Worm (Caenorhabditis elegans) whole organism, L4 larva: ENCODE results near the gene ifa-1.
A peak's percentile ranks its signal among the peaks of the same experiment; 100 is the strongest.

ENCODE experiments used
- D1046.2 ChIP-seq: fragments of 200-800 bp; sonication (Bioruptor generic); IDR thresholded peaks from 2 replicates; pipeline ENCODE4 v1.3.6; 2022; ENCODE audit warnings: missing genetic modification characterization, missing compliant biosample characterization
- F10B5.3 ChIP-seq: sonication (generic microtip); optimal IDR thresholded peaks from 2 replicates; lab custom pipeline; 2016; ENCODE audit warnings: mild to moderate bottlenecking, missing genetic modification characterization, missing compliant biosample characterization
- F37D6.2 ChIP-seq: sonication (generic microtip); optimal IDR thresholded peaks from 2 replicates; lab custom pipeline; 2016; ENCODE audit warnings: mild to moderate bottlenecking, missing genetic modification characterization, missing compliant biosample characterization
- F44E2.7 ChIP-seq: fragments of 200-800 bp; sonication (Bioruptor generic); IDR thresholded peaks from 2 replicates; pipeline ENCODE4 v2.1.2; 2022; ENCODE audit warnings: missing genetic modification characterization, missing compliant biosample characterization
- F49E8.2 ChIP-seq: sonication (generic microtip); optimal IDR thresholded peaks from 2 replicates; lab custom pipeline; 2016; ENCODE audit warnings: missing compliant biosample characterization, mild to moderate bottlenecking, missing genetic modification characterization, borderline replicate concordance
- R02D3.7 ChIP-seq: fragments of 150-350 bp; sonication (generic microtip); optimal IDR thresholded peaks from 3 replicates; lab custom pipeline; 2014; ENCODE audit warnings: missing biosample characterization, missing genetic modification characterization
- T20F7.1 ChIP-seq: fragments of 200-800 bp; sonication (Bioruptor generic); optimal IDR thresholded peaks from 2 replicates; lab custom pipeline; 2018; ENCODE audit warnings: mild to moderate bottlenecking, missing genetic modification characterization, missing compliant biosample characterization
- Y48G9A.11 ChIP-seq: fragments of 200-800 bp; sonication (Bioruptor generic); IDR thresholded peaks from 2 replicates; pipeline ENCODE4 v1.3.6; 2022; ENCODE audit warnings: missing genetic modification reagents, missing genetic modification characterization, missing compliant biosample characterization
- Y5F2A.4 ChIP-seq: fragments of 200-800 bp; sonication (Bioruptor generic); optimal IDR thresholded peaks from 2 replicates; lab custom pipeline; 2018; ENCODE audit warnings: mild to moderate bottlenecking, missing genetic modification characterization, missing compliant biosample characterization
- ZK337.2 ChIP-seq: fragments of 200-800 bp; sonication (Bioruptor generic); IDR thresholded peaks from 2 replicates; pipeline ENCODE4 v1.3.6; 2022; ENCODE audit warnings: missing genetic modification reagents, missing genetic modification characterization, missing compliant biosample characterization
- aha-1 ChIP-seq: fragments of 150-350 bp; peaks from one replicate; lab custom pipeline; 2014; ENCODE audit warnings: missing biosample characterization, missing genetic modification characterization
- ama-1 ChIP-seq: fragments of 150-350 bp; optimal IDR thresholded peaks from 2 replicates; lab custom pipeline; 2014; ENCODE audit warnings: inconsistent platforms, mixed read lengths
- arid-1 ChIP-seq: fragments of 200-800 bp; sonication (Bioruptor generic); conservative IDR thresholded peaks from 2 replicates; pipeline ENCODE4 v1.3.6; 2022; ENCODE audit warnings: missing genetic modification reagents, missing genetic modification characterization, missing compliant biosample characterization
- attf-4 ChIP-seq: sonication (generic microtip); optimal IDR thresholded peaks from 3 replicates; lab custom pipeline; 2017; ENCODE audit warnings: missing biosample characterization, missing genetic modification characterization
- ceh-20 ChIP-seq: fragments of 200-800 bp; sonication (Bioruptor generic); IDR thresholded peaks from 2 replicates; pipeline ENCODE4 v1.3.6; 2022; ENCODE audit warnings: missing genetic modification reagents, missing genetic modification characterization, missing compliant biosample characterization
- ceh-28 ChIP-seq: fragments of 150-350 bp; optimal IDR thresholded peaks from 2 replicates; lab custom pipeline; 2014; ENCODE audit warnings: missing biosample characterization, missing genetic modification reagents, missing genetic modification characterization
- ceh-62 ChIP-seq: sonication (generic microtip); optimal IDR thresholded peaks from 2 replicates; lab custom pipeline; 2017; ENCODE audit warnings: missing biosample characterization, missing genetic modification characterization
- cey-2 ChIP-seq: sonication (generic microtip); optimal IDR thresholded peaks from 3 replicates; lab custom pipeline; 2017; ENCODE audit warnings: missing genetic modification characterization, mild to moderate bottlenecking, missing compliant biosample characterization, antibody characterized with exemption, borderline replicate concordance; ENCODE audit not compliant: insufficient read depth
- ctbp-1 ChIP-seq: fragments of 200-800 bp; sonication (Bioruptor generic); IDR thresholded peaks from 2 replicates; pipeline ENCODE4 v1.3.6; 2022; ENCODE audit warnings: missing genetic modification reagents, missing genetic modification characterization, missing compliant biosample characterization
- daf-12 ChIP-seq: fragments of 150-350 bp; optimal IDR thresholded peaks from 2 replicates; lab custom pipeline; 2014; ENCODE audit warnings: missing biosample characterization, missing genetic modification reagents, missing genetic modification characterization
- daf-19 ChIP-seq: fragments of 200-800 bp; sonication (Bioruptor generic); conservative IDR thresholded peaks from 2 replicates; pipeline ENCODE4 v1.3.6; 2022; ENCODE audit warnings: missing genetic modification characterization, missing compliant biosample characterization
- daf-8 ChIP-seq: fragments of 200-800 bp; sonication (Bioruptor generic); IDR thresholded peaks from 2 replicates; pipeline ENCODE4 v1.3.6; 2022; ENCODE audit warnings: missing genetic modification characterization, missing compliant biosample characterization
- dmd-6 ChIP-seq: fragments of 200-800 bp; sonication (Bioruptor generic); IDR thresholded peaks from 2 replicates; pipeline ENCODE4 v1.3.6; 2022; ENCODE audit warnings: missing genetic modification reagents, missing genetic modification characterization, missing compliant biosample characterization
- dpl-1 ChIP-seq: fragments of 150-350 bp; optimal IDR thresholded peaks from 2 replicates; lab custom pipeline; 2014; ENCODE audit warnings: missing biosample characterization, missing genetic modification reagents, missing genetic modification characterization
- duxl-1 ChIP-seq: sonication (generic microtip); optimal IDR thresholded peaks from 2 replicates; lab custom pipeline; 2016; ENCODE audit warnings: mild to moderate bottlenecking, missing genetic modification characterization, moderate library complexity, missing compliant biosample characterization; ENCODE audit not compliant: poor library complexity
- dve-1 ChIP-seq: sonication (generic microtip); optimal IDR thresholded peaks from 2 replicates; lab custom pipeline; 2017; ENCODE audit warnings: antibody characterized with exemption, mild to moderate bottlenecking, missing genetic modification characterization, missing compliant biosample characterization; ENCODE audit not compliant: insufficient read depth
- egl-43 ChIP-seq: fragments of 200-800 bp; sonication (Bioruptor generic); IDR thresholded peaks from 2 replicates; pipeline ENCODE4 v1.3.6; 2022; ENCODE audit warnings: missing genetic modification reagents, missing genetic modification characterization, missing compliant biosample characterization
- gei-8 ChIP-seq: fragments of 200-800 bp; sonication (Bioruptor generic); optimal IDR thresholded peaks from 2 replicates; lab custom pipeline; 2018; ENCODE audit warnings: mild to moderate bottlenecking, missing genetic modification characterization, missing compliant biosample characterization
- hlh-30 ChIP-seq: sonication (generic microtip); optimal IDR thresholded peaks from 2 replicates; lab custom pipeline; 2017; ENCODE audit warnings: antibody characterized with exemption, mild to moderate bottlenecking, missing genetic modification characterization, missing compliant biosample characterization; ENCODE audit not compliant: insufficient read depth
- lim-7 ChIP-seq: fragments of 200-800 bp; sonication (Bioruptor generic); IDR thresholded peaks from 2 replicates; pipeline ENCODE4 v1.3.6; 2022; ENCODE audit warnings: missing genetic modification characterization, missing compliant biosample characterization
- lin-29 ChIP-seq: fragments of 200-800 bp; sonication (Bioruptor generic); IDR thresholded peaks from 2 replicates; pipeline ENCODE4 v1.3.6; 2022; ENCODE audit warnings: missing genetic modification reagents, missing genetic modification characterization, missing compliant biosample characterization
- lin-38 ChIP-seq: fragments of 200-800 bp; sonication (Bioruptor generic); IDR thresholded peaks from 2 replicates; pipeline ENCODE4 v1.3.6; 2022; ENCODE audit warnings: missing genetic modification reagents, missing genetic modification characterization, missing compliant biosample characterization
- lin-39 ChIP-seq: fragments of 150-350 bp; optimal IDR thresholded peaks from 2 replicates; lab custom pipeline; 2014; ENCODE audit warnings: missing biosample characterization, missing genetic modification reagents, missing genetic modification characterization
- lsy-2 ChIP-seq, 2 experiments: fragments of 150-350 bp in 1 of 2; sonication (generic microtip) in 1 of 2; optimal IDR thresholded peaks; 2 replicates each; lab custom pipeline; 2014 to 2017; ENCODE audit warnings: missing biosample characterization in 2 of 2, missing genetic modification characterization in 2 of 2
- madf-5 ChIP-seq, 2 experiments: fragments of 200-800 bp; sonication (Bioruptor generic); IDR thresholded peaks; 2 replicates each; pipeline ENCODE4 v1.3.6; 2022; ENCODE audit warnings: missing compliant biosample characterization in 2 of 2, missing genetic modification characterization in 2 of 2
- madf-9 ChIP-seq: fragments of 200-800 bp; sonication (Bioruptor generic); conservative IDR thresholded peaks from 2 replicates; pipeline ENCODE4 v1.3.6; 2022; ENCODE audit warnings: missing genetic modification reagents, missing genetic modification characterization, missing compliant biosample characterization
- nhr-11 ChIP-seq: fragments of 150-350 bp; optimal IDR thresholded peaks from 2 replicates; lab custom pipeline; 2014; ENCODE audit warnings: missing biosample characterization, missing genetic modification characterization
- nhr-111 ChIP-seq: fragments of 200-800 bp; sonication (Bioruptor generic); optimal IDR thresholded peaks from 2 replicates; lab custom pipeline; 2018; ENCODE audit warnings: mild to moderate bottlenecking, missing genetic modification characterization, missing compliant biosample characterization
- nhr-41 ChIP-seq: fragments of 200-800 bp; sonication (Bioruptor generic); IDR thresholded peaks from 2 replicates; pipeline ENCODE4 v1.3.6; 2022; ENCODE audit warnings: missing genetic modification reagents, missing genetic modification characterization, missing compliant biosample characterization
- nhr-6 ChIP-seq: fragments of 150-350 bp; optimal IDR thresholded peaks from 2 replicates; lab custom pipeline; 2014; ENCODE audit warnings: missing biosample characterization, missing genetic modification characterization
- nhr-76 ChIP-seq: fragments of 150-350 bp; optimal IDR thresholded peaks from 2 replicates; lab custom pipeline; 2014; ENCODE audit warnings: missing biosample characterization, missing genetic modification characterization
- pha-4 ChIP-seq, 2 experiments: fragments of 150-350 bp in 1 of 2; fragments of 200-800 bp in 1 of 2; sonication (Bioruptor generic) in 1 of 2; IDR thresholded peaks in 1 of 2; optimal IDR thresholded peaks in 1 of 2; 2 replicates each; pipeline versions ENCODE4 v1.3.6 to Lab custom; 2014 to 2022; ENCODE audit warnings: missing genetic modification characterization in 2 of 2, missing genetic modification reagents in 2 of 2, missing biosample characterization in 1 of 2, missing compliant biosample characterization in 1 of 2
- saeg-2 ChIP-seq: fragments of 200-800 bp; sonication (Bioruptor generic); IDR thresholded peaks from 2 replicates; pipeline ENCODE4 v1.3.6; 2022; ENCODE audit warnings: missing genetic modification reagents, missing genetic modification characterization, missing compliant biosample characterization
- snpc-1.2 ChIP-seq: fragments of 200-800 bp; sonication (Bioruptor generic); IDR thresholded peaks from 2 replicates; pipeline ENCODE4 v1.3.6; 2022; ENCODE audit warnings: missing genetic modification reagents, missing genetic modification characterization, missing compliant biosample characterization
- spr-1 ChIP-seq: sonication (generic microtip); optimal IDR thresholded peaks from 2 replicates; lab custom pipeline; 2016; ENCODE audit warnings: mild to moderate bottlenecking, missing genetic modification characterization, missing compliant biosample characterization
- spr-3 ChIP-seq: fragments of 200-800 bp; sonication (Bioruptor generic); optimal IDR thresholded peaks from 2 replicates; lab custom pipeline; 2018; ENCODE audit warnings: mild to moderate bottlenecking, missing genetic modification characterization, missing compliant biosample characterization
- unc-39 ChIP-seq: sonication (generic microtip); optimal IDR thresholded peaks from 2 replicates; lab custom pipeline; 2017; ENCODE audit warnings: missing biosample characterization, missing genetic modification characterization
- unc-62 ChIP-seq, 3 experiments: fragments of 150-350 bp in 1 of 3; sonication (generic microtip); optimal IDR thresholded peaks in 2 of 3; peaks in 1 of 3; 1 replicate in 1 of 3; 2 replicates in 2 of 3; lab custom pipeline; 2014 to 2017; ENCODE audit warnings: missing biosample characterization in 3 of 3, missing genetic modification characterization in 3 of 3, missing genetic modification reagents in 3 of 3, missing genotype in 1 of 3
- vab-7 ChIP-seq: fragments of 200-800 bp; sonication (Bioruptor generic); IDR thresholded peaks from 2 replicates; pipeline ENCODE4 v1.3.6; 2022; ENCODE audit warnings: missing genetic modification reagents, missing genetic modification characterization, missing compliant biosample characterization
- zip-2 ChIP-seq: fragments of 150-350 bp; optimal IDR thresholded peaks from 2 replicates; lab custom pipeline; 2014; ENCODE audit warnings: missing biosample characterization, missing genetic modification characterization

Gene ifa-1

DNA sequence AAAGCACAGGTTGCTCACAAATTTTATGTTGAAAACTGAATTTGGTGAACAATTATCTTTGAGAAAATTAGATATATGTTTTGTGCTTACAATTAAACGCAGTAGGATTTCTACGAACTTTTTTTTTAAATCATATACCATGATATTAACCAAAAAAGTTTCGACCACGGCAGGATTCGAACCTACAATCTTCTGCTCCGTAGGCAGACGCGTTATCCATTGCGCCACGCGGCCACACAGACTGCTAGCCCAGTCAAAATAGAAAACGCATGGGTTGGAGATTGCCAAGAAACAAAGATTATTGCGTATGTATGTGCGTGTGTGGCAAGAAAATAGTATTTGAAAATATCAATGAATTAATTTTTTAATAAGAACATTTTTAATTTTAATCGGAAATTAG is 18.6 kb upstream of the ifa-1 start:
- TF ChIP-seq aha-1 (tag; lab: Kevin White, UChicago) (no peak), madf-9 (GFP tag; lab: Robert Waterston, UW) (peak; percentile 68), ama-1 (lab: Kevin White, UChicago) (no peak), nhr-6 (tag; lab: Kevin White, UChicago) (peak; percentile 12), R02D3.7 (tag; lab: Kevin White, UChicago) (no peak), daf-19 (peak; percentile 83), gei-8 (GFP tag; lab: Kevin White, UChicago) (peak; percentile 65), D1046.2 (no peak), unc-39 (tag; lab: Kevin White, UChicago) (no peak), arid-1 (GFP tag; lab: Robert Waterston, UW) (no peak), ceh-28 (tag; lab: Kevin White, UChicago) (no peak), lsy-2 (tag; optimal IDR thresholded peaks at IDR 0.05; lab: Kevin White, UChicago) (peak in 1 of 2 experiments; percentile 37), Y5F2A.4 (peak; percentile 59), nhr-11 (no peak), saeg-2 (GFP tag; lab: Robert Waterston, UW) (no peak), spr-3 (no peak), pha-4 (GFP tag; IDR thresholded peaks at IDR 0.05; lab: Robert Waterston, UW) (peak; percentile 78; the same call in 1 of the 2 replicates), pha-4 (tag; optimal IDR thresholded peaks at IDR 0.05; lab: Kevin White, UChicago) (no peak), spr-1 (peak; percentile 50), ceh-62 (tag; lab: Kevin White, UChicago) (no peak), Y48G9A.11 (GFP tag; lab: Robert Waterston, UW) (no peak), duxl-1 (tag; lab: Kevin White, UChicago) (no peak), nhr-41 (0 out of 2 replicates have a peak, but pooled peaks have one; percentile 71), snpc-1.2 (peak; percentile 86), attf-4 (tag; lab: Kevin White, UChicago) (no peak), ctbp-1 (GFP tag; lab: Robert Waterston, UW) (peak; percentile 62), nhr-111 (GFP tag; lab: Kevin White, UChicago) (peak; percentile 59), ZK337.2 (no peak), lin-29 (GFP tag; lab: Robert Waterston, UW) (no peak), unc-62 (GFP tag; optimal IDR thresholded peaks at IDR 0.05 in 1 of 2; lab: Kevin White, UChicago) (no peak), unc-62 (tag; optimal IDR thresholded peaks at IDR 0.05; lab: Kevin White, UChicago) (no peak), dpl-1 (no peak), nhr-76 (tag; lab: Kevin White, UChicago) (no peak), daf-12 (tag; lab: Kevin White, UChicago) (no peak), F49E8.2 (no peak), zip-2 (tag; lab: Kevin White, UChicago) (peak; percentile 72), hlh-30 (tag; lab: Kevin White, UChicago) (peak; percentile 50), vab-7 (GFP tag; lab: Robert Waterston, UW) (peak; percentile 73), F10B5.3 (tag; lab: Kevin White, UChicago) (peak; percentile 53), cey-2 (no peak), egl-43 (GFP tag; lab: Robert Waterston, UW) (no peak), T20F7.1 (peak; percentile 1), lin-38 (GFP tag; lab: Robert Waterston, UW) (peak; percentile 76), daf-8 (GFP tag; lab: Robert Waterston, UW) (no peak), F37D6.2 (peak; percentile 33), dve-1 (tag; lab: Kevin White, UChicago) (peak; percentile 64), lim-7 (GFP tag; lab: Robert Waterston, UW) (no peak; the same call in 1 of the 2 replicates), F44E2.7 (GFP tag; lab: Robert Waterston, UW) (no peak), dmd-6 (GFP tag; lab: Robert Waterston, UW) (peak; percentile 53), madf-5 (GFP tag; IDR thresholded peaks at IDR 0.05; lab: Robert Waterston, UW) (0 out of 4 replicates have a peak, but pooled peaks of 1 of the 2 experiments have one; percentile 22), lin-39 (tag; lab: Kevin White, UChicago) (no peak), ceh-20 (GFP tag; lab: Robert Waterston, UW) (no peak; the same call in 1 of the 2 replicates)
